Worm (Caenorhabditis elegans) whole organism, late embryonic: ENCODE measurements around the gene B0303.7.

Experiments used
- C38D4.7 ChIP-seq: fragments of 200-800 bp; sonication (Bioruptor generic); optimal IDR thresholded peaks from 2 replicates; lab custom pipeline; 2018; ENCODE audit warnings: mild to moderate bottlenecking, missing genetic modification characterization, moderate library complexity, missing compliant biosample characterization
- T23F11.4 ChIP-seq: fragments of 200-800 bp; sonication (Bioruptor generic); optimal IDR thresholded peaks from 2 replicates; lab custom pipeline; 2018; ENCODE audit warnings: mild to moderate bottlenecking, missing genetic modification characterization, missing compliant biosample characterization
- Y22D7AL.16 ChIP-seq: sonication (generic microtip); optimal IDR thresholded peaks from 2 replicates; lab custom pipeline; 2016; ENCODE audit warnings: missing genetic modification characterization, missing compliant biosample characterization
- ama-1 ChIP-seq: fragments of 150-350 bp; optimal IDR thresholded peaks from 2 replicates; lab custom pipeline; 2014
- ceh-14 ChIP-seq: sonication (generic microtip); optimal IDR thresholded peaks from 2 replicates; lab custom pipeline; 2016; ENCODE audit warnings: missing genotype, missing genetic modification characterization, missing compliant biosample characterization
- ceh-2 ChIP-seq: sonication (generic microtip); optimal IDR thresholded peaks from 2 replicates; lab custom pipeline; 2016; ENCODE audit warnings: missing genotype, missing genetic modification characterization, missing compliant biosample characterization
- ceh-22 ChIP-seq: sonication (generic microtip); optimal IDR thresholded peaks from 2 replicates; lab custom pipeline; 2017; ENCODE audit warnings: missing biosample characterization, missing genetic modification characterization
- ceh-24 ChIP-seq: sonication (generic microtip); optimal IDR thresholded peaks from 2 replicates; lab custom pipeline; 2016; ENCODE audit warnings: mild to moderate bottlenecking, missing genetic modification characterization, missing compliant biosample characterization
- ceh-34 ChIP-seq: sonication (generic microtip); optimal IDR thresholded peaks from 2 replicates; lab custom pipeline; 2016; ENCODE audit warnings: mild to moderate bottlenecking, missing genetic modification characterization, missing compliant biosample characterization
- ceh-45 ChIP-seq: fragments of 200-800 bp; sonication (Bioruptor generic); IDR thresholded peaks from 2 replicates; pipeline ENCODE4 v1.3.6; 2022; ENCODE audit warnings: missing genetic modification reagents, missing genetic modification characterization, missing compliant biosample characterization
- ceh-6 ChIP-seq: fragments of 200-800 bp; sonication (Bioruptor generic); optimal IDR thresholded peaks from 2 replicates; lab custom pipeline; 2018; ENCODE audit warnings: mild to moderate bottlenecking, missing genetic modification characterization, missing compliant biosample characterization
- che-1 ChIP-seq: sonication (generic microtip); optimal IDR thresholded peaks from 2 replicates; lab custom pipeline; 2016; ENCODE audit warnings: mild to moderate bottlenecking, missing genetic modification characterization, missing compliant biosample characterization
- elt-4 ChIP-seq: sonication (generic microtip); optimal IDR thresholded peaks from 2 replicates; lab custom pipeline; 2016; ENCODE audit warnings: missing genetic modification characterization, missing compliant biosample characterization
- eyg-1 ChIP-seq: sonication (generic microtip); optimal IDR thresholded peaks from 2 replicates; lab custom pipeline; 2016; ENCODE audit warnings: missing genotype, missing genetic modification characterization, missing compliant biosample characterization
- fax-1 ChIP-seq: sonication (generic microtip); optimal IDR thresholded peaks from 2 replicates; lab custom pipeline; 2016; ENCODE audit warnings: missing genotype, missing genetic modification characterization, missing compliant biosample characterization
- fkh-6 ChIP-seq: sonication (generic microtip); optimal IDR thresholded peaks from 2 replicates; lab custom pipeline; 2016; ENCODE audit warnings: missing genetic modification characterization, missing compliant biosample characterization
- gmeb-2 ChIP-seq: sonication (generic microtip); optimal IDR thresholded peaks from 2 replicates; lab custom pipeline; 2016; ENCODE audit warnings: missing genetic modification characterization, inconsistent platforms, missing compliant biosample characterization
- hlh-13 ChIP-seq: fragments of 200-800 bp; sonication (Bioruptor generic); optimal IDR thresholded peaks from 2 replicates; lab custom pipeline; 2018; ENCODE audit warnings: mild to moderate bottlenecking, missing genetic modification characterization, missing compliant biosample characterization
- hlh-15 ChIP-seq: sonication (generic microtip); optimal IDR thresholded peaks from 2 replicates; lab custom pipeline; 2016; ENCODE audit warnings: missing genetic modification characterization, missing compliant biosample characterization
- hlh-30 ChIP-seq: sonication (generic microtip); optimal IDR thresholded peaks from 2 replicates; lab custom pipeline; 2017; ENCODE audit warnings: antibody characterized with exemption, missing genetic modification characterization, missing compliant biosample characterization; ENCODE audit not compliant: insufficient read depth
- hlh-8 ChIP-seq: sonication (generic microtip); optimal IDR thresholded peaks from 2 replicates; lab custom pipeline; 2016; ENCODE audit warnings: missing genotype, missing genetic modification characterization, missing compliant biosample characterization
- madf-2 ChIP-seq: sonication (generic microtip); optimal IDR thresholded peaks from 2 replicates; lab custom pipeline; 2017; ENCODE audit warnings: missing genetic modification characterization, missing compliant biosample characterization
- nfya-1 ChIP-seq: sonication (generic microtip); optimal IDR thresholded peaks from 2 replicates; lab custom pipeline; 2017; ENCODE audit warnings: missing genetic modification characterization, mild to moderate bottlenecking, missing compliant biosample characterization, antibody characterized with exemption, moderate library complexity
- nhr-232 ChIP-seq: sonication (generic microtip); optimal IDR thresholded peaks from 2 replicates; lab custom pipeline; 2016; ENCODE audit warnings: missing genetic modification characterization, missing compliant biosample characterization
- npax-4 ChIP-seq: sonication (generic microtip); optimal IDR thresholded peaks from 2 replicates; lab custom pipeline; 2016; ENCODE audit warnings: missing genetic modification characterization, missing compliant biosample characterization
- pag-3 ChIP-seq: sonication (generic microtip); optimal IDR thresholded peaks from 2 replicates; lab custom pipeline; 2016; ENCODE audit warnings: missing compliant biosample characterization, missing genetic modification characterization, borderline replicate concordance
- pha-2 ChIP-seq: sonication (generic microtip); optimal IDR thresholded peaks from 2 replicates; lab custom pipeline; 2017; ENCODE audit warnings: mild to moderate bottlenecking, missing genetic modification characterization, missing compliant biosample characterization
- pha-4 ChIP-seq: fragments of 150-350 bp; optimal IDR thresholded peaks from 2 replicates; lab custom pipeline; 2018; ENCODE audit warnings: missing biosample characterization, missing genetic modification reagents, missing genetic modification characterization
- pqm-1 ChIP-seq: sonication (generic microtip); optimal IDR thresholded peaks from 2 replicates; lab custom pipeline; 2016; ENCODE audit warnings: missing genetic modification characterization, missing compliant biosample characterization
- ref-2 ChIP-seq: sonication (generic microtip); optimal IDR thresholded peaks from 2 replicates; lab custom pipeline; 2016; ENCODE audit warnings: missing genetic modification characterization, missing compliant biosample characterization
- sox-2 ChIP-seq: fragments of 200-800 bp; sonication (Bioruptor generic); IDR thresholded peaks from 2 replicates; pipeline ENCODE4 v1.3.6; 2022; ENCODE audit warnings: missing genetic modification reagents, missing genetic modification characterization, missing compliant biosample characterization
- syd-9 ChIP-seq: sonication (generic microtip); optimal IDR thresholded peaks from 2 replicates; lab custom pipeline; 2016; ENCODE audit warnings: mild to moderate bottlenecking, missing genetic modification characterization, moderate library complexity, missing compliant biosample characterization
- ttx-3 ChIP-seq: sonication (generic microtip); optimal IDR thresholded peaks from 2 replicates; lab custom pipeline; 2016; ENCODE audit warnings: missing genetic modification reagents, missing genetic modification characterization, missing compliant biosample characterization
- unc-3 ChIP-seq, 2 experiments: fragments of 200-800 bp in 1 of 2; sonication (Bioruptor generic) in 1 of 2; sonication (generic microtip) in 1 of 2; conservative IDR thresholded peaks in 1 of 2; optimal IDR thresholded peaks in 1 of 2; 2 replicates each; pipeline versions ENCODE4 v1.3.6 to Lab custom; 2016 to 2022; ENCODE audit warnings: missing compliant biosample characterization in 2 of 2, missing genetic modification characterization in 2 of 2, missing genetic modification reagents in 1 of 2
- unc-55 ChIP-seq: sonication (generic microtip); optimal IDR thresholded peaks from 2 replicates; lab custom pipeline; 2017; ENCODE audit warnings: missing biosample characterization, missing genetic modification reagents, missing genetic modification characterization
- unc-86 ChIP-seq: sonication (generic microtip); optimal IDR thresholded peaks from 2 replicates; lab custom pipeline; 2016; ENCODE audit warnings: missing genetic modification characterization, missing compliant biosample characterization
- zip-5 ChIP-seq: sonication (generic microtip); optimal IDR thresholded peaks from 2 replicates; lab custom pipeline; 2016; ENCODE audit warnings: missing genetic modification characterization, missing compliant biosample characterization
- ztf-16 ChIP-seq: sonication (generic microtip); optimal IDR thresholded peaks from 2 replicates; lab custom pipeline; 2017; ENCODE audit warnings: missing genetic modification characterization, missing compliant biosample characterization

The B0303.7 gene

DNA sequence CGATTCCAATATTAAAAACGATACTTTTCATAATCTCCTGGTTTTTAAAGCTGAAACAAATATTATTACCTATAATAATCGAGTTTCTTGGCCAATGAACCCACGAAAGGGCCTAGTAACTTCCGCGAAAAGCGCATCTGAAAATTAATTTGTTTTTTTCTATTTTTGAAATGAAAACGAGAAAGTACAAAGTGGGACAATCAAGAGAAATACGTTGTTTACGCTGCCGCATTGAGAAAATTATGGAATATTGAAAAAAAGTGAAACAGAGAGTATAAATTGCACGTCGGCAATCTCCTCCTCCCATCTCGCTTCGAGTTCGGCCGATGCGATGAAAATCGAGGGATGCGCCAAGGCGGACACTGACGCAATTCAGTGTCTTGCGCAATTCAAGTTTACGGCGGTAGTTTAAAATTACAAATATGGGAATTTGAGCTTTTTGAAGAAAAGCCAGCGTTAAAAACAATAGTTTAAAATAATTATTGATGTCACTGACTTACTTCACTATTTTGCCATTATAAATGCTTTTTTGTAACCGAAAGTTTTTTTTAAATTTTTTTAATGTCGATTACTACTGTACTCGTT, 47.9 kb downstream of the B0303.7 start, which contains the start of gene pdhk-2 (continued):
- TF ChIP-seq hlh-30 (tag; lab: Kevin White, UChicago), result peak; percentile 33
- TF ChIP-seq ceh-24, result no peak
- no peak for TF ChIP-seq ceh-22 (tag; lab: Kevin White, UChicago)
- no peak for TF ChIP-seq pag-3 (tag; lab: Kevin White, UChicago)
- peak; percentile 27 for TF ChIP-seq hlh-13 (GFP tag; lab: Kevin White, UChicago)
- TF ChIP-seq nhr-232 (tag; lab: Kevin White, UChicago), result peak; percentile 24
- peak; percentile 46 for TF ChIP-seq ref-2 (tag; lab: Kevin White, UChicago)
- TF ChIP-seq pha-2 (tag; lab: Kevin White, UChicago), result peak; percentile 64
- peak; percentile 43 for TF ChIP-seq hlh-15 (tag; lab: Kevin White, UChicago)
- TF ChIP-seq sox-2 (GFP tag; lab: Robert Waterston, UW), result no peak
- peak; percentile 6 for TF ChIP-seq Y22D7AL.16 (tag; lab: Kevin White, UChicago)
- peak; percentile 44 for TF ChIP-seq fax-1 (tag; lab: Kevin White, UChicago)
- peak; percentile 85 for TF ChIP-seq ceh-14 (tag; lab: Kevin White, UChicago)
- TF ChIP-seq pha-4 (tag; lab: Kevin White, UChicago), result no peak
- peak; percentile 52 for TF ChIP-seq che-1 (tag; lab: Kevin White, UChicago)
- peak; percentile 53 for TF ChIP-seq pqm-1 (tag; lab: Kevin White, UChicago)
- peak; percentile 64 for TF ChIP-seq fkh-6 (tag; lab: Kevin White, UChicago)
- TF ChIP-seq zip-5, result no peak
- TF ChIP-seq gmeb-2, result peak; percentile 63
- peak; percentile 68 for TF ChIP-seq unc-55 (GFP tag; lab: Kevin White, UChicago)
- TF ChIP-seq ztf-16 (tag; lab: Kevin White, UChicago), result peak; percentile 71
- TF ChIP-seq elt-4 (tag; lab: Kevin White, UChicago), result no peak
- peak; percentile 43 for TF ChIP-seq C38D4.7 (GFP tag; lab: Kevin White, UChicago)
- peak; percentile 5 for TF ChIP-seq syd-9
- peak; percentile 39 for TF ChIP-seq madf-2 (tag; lab: Kevin White, UChicago)
- TF ChIP-seq ama-1 (lab: Kevin White, UChicago), result no peak
- peak; percentile 45; the same call in 1 of the 2 replicates for TF ChIP-seq unc-3 (GFP tag; conservative IDR thresholded peaks at IDR 0.05; lab: Robert Waterston, UW)
- TF ChIP-seq unc-3 (tag; optimal IDR thresholded peaks at IDR 0.05; lab: Kevin White, UChicago), result peak; percentile 40
- TF ChIP-seq T23F11.4, result peak; percentile 40

DNA sequence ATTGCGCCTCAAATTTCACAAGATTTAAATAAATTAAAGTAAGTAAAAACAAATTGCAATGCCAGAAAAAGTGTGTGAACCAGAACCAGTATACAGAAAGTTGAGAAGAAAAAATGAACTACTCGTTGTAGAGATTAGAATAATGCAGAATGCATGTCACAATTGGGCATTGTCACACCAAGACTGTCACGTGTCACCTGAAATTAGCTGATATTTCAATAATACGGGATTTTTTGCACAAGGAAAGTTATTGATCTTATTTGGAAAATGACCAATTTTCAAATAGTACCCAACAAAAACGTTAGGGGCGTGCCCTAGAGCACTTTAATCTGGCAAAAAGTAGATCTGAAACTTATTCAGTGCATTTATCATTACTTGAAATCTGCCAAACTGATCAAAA, 48.5 kb downstream of the B0303.7 start:
- TF ChIP-seq ttx-3 (tag; lab: Kevin White, UChicago) (no peak), syd-9 (no peak), pag-3 (tag; lab: Kevin White, UChicago) (no peak), ceh-34 (tag; lab: Kevin White, UChicago) (no peak)

DNA sequence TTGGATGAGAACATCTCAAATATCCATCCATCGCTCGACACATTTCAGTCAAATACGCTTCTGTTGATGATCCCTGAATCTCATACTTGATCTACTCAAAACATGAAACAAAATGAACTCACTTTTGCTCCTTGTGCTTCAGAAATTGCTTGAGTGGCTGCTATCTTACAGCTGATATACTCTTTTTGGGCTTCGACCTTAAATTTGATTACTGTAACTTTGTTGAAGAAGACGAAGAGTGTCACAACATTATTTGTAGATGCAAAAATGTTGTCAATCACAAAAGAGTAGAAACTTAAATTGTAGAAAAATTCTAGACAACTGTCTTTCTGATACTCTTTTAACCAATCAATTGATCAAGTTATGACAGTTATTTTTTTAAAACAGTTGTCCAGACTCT, 49.2 kb downstream of the B0303.7 start:
- TF ChIP-seq eyg-1 (tag; lab: Kevin White, UChicago), result no peak
- TF ChIP-seq ztf-16 (tag; lab: Kevin White, UChicago), result no peak
- no peak for TF ChIP-seq ceh-6 (GFP tag; lab: Kevin White, UChicago)
- TF ChIP-seq syd-9, result no peak
- no peak for TF ChIP-seq unc-3 (GFP tag; conservative IDR thresholded peaks at IDR 0.05; lab: Robert Waterston, UW)
- no peak for TF ChIP-seq unc-3 (tag; optimal IDR thresholded peaks at IDR 0.05; lab: Kevin White, UChicago)
- TF ChIP-seq hlh-8 (tag; lab: Kevin White, UChicago), result no peak
- TF ChIP-seq ceh-45 (GFP tag; lab: Robert Waterston, UW), result no peak
- no peak for TF ChIP-seq ceh-34 (tag; lab: Kevin White, UChicago)
- TF ChIP-seq nfya-1 (tag; lab: Kevin White, UChicago), result no peak
- TF ChIP-seq ttx-3 (tag; lab: Kevin White, UChicago), result no peak
- TF ChIP-seq npax-4, result no peak
- TF ChIP-seq unc-86, result no peak
- no peak for TF ChIP-seq fax-1 (tag; lab: Kevin White, UChicago)
- no peak for TF ChIP-seq ceh-2 (tag; lab: Kevin White, UChicago)
- TF ChIP-seq pag-3 (tag; lab: Kevin White, UChicago), result no peak
- TF ChIP-seq elt-4 (tag; lab: Kevin White, UChicago), result no peak
